Worm (Caenorhabditis elegans) whole organism, L4 larva: ENCODE results near the gene B0034.4.

Experiments
- R02D3.7 ChIP-seq: fragments of 150-350 bp; sonication (generic microtip); optimal IDR thresholded peaks from 3 replicates; lab custom pipeline; 2014; ENCODE audit warnings: missing biosample characterization, missing genetic modification characterization
- T20F7.1 ChIP-seq: fragments of 200-800 bp; sonication (Bioruptor generic); optimal IDR thresholded peaks from 2 replicates; lab custom pipeline; 2018; ENCODE audit warnings: mild to moderate bottlenecking, missing genetic modification characterization, missing compliant biosample characterization
- Y105C5A.15 ChIP-seq: fragments of 200-800 bp; sonication (Bioruptor generic); IDR thresholded peaks from 2 replicates; pipeline ENCODE4 v1.3.6; 2022; ENCODE audit warnings: missing genetic modification characterization, missing compliant biosample characterization
- Y5F2A.4 ChIP-seq: fragments of 200-800 bp; sonication (Bioruptor generic); optimal IDR thresholded peaks from 2 replicates; lab custom pipeline; 2018; ENCODE audit warnings: mild to moderate bottlenecking, missing genetic modification characterization, missing compliant biosample characterization
- ZK337.2 ChIP-seq: fragments of 200-800 bp; sonication (Bioruptor generic); IDR thresholded peaks from 2 replicates; pipeline ENCODE4 v1.3.6; 2022; ENCODE audit warnings: missing genetic modification reagents, missing genetic modification characterization, missing compliant biosample characterization
- ZK546.5 ChIP-seq, 2 experiments: sonication (generic microtip); optimal IDR thresholded peaks; 2 replicates each; lab custom pipeline; 2017; ENCODE audit warnings: missing biosample characterization in 2 of 2, missing genetic modification characterization in 2 of 2
- aha-1 ChIP-seq: fragments of 150-350 bp; peaks from one replicate; lab custom pipeline; 2014; ENCODE audit warnings: missing biosample characterization, missing genetic modification characterization
- ceh-44 ChIP-seq: fragments of 200-800 bp; sonication (Bioruptor generic); IDR thresholded peaks from 2 replicates; pipeline ENCODE4 v1.3.6; 2022; ENCODE audit warnings: missing genetic modification reagents, missing genetic modification characterization, missing compliant biosample characterization
- ceh-62 ChIP-seq: sonication (generic microtip); optimal IDR thresholded peaks from 2 replicates; lab custom pipeline; 2017; ENCODE audit warnings: missing biosample characterization, missing genetic modification characterization
- cey-2 ChIP-seq: sonication (generic microtip); optimal IDR thresholded peaks from 3 replicates; lab custom pipeline; 2017; ENCODE audit warnings: missing genetic modification characterization, mild to moderate bottlenecking, missing compliant biosample characterization, antibody characterized with exemption, borderline replicate concordance; ENCODE audit not compliant: insufficient read depth
- daf-12 ChIP-seq: fragments of 150-350 bp; optimal IDR thresholded peaks from 2 replicates; lab custom pipeline; 2014; ENCODE audit warnings: missing biosample characterization, missing genetic modification reagents, missing genetic modification characterization
- daf-16 ChIP-seq, 3 experiments: sonication (generic microtip); optimal IDR thresholded peaks; 2 replicates each; lab custom pipeline; 2016 to 2017; ENCODE audit warnings: missing genetic modification characterization in 3 of 3, missing genetic modification reagents in 3 of 3, mild to moderate bottlenecking in 2 of 3, missing compliant biosample characterization in 2 of 3, missing biosample characterization in 1 of 3, moderate library complexity in 1 of 3
- daf-8 ChIP-seq: fragments of 200-800 bp; sonication (Bioruptor generic); IDR thresholded peaks from 2 replicates; pipeline ENCODE4 v1.3.6; 2022; ENCODE audit warnings: missing genetic modification characterization, missing compliant biosample characterization
- dmd-6 ChIP-seq: fragments of 200-800 bp; sonication (Bioruptor generic); IDR thresholded peaks from 2 replicates; pipeline ENCODE4 v1.3.6; 2022; ENCODE audit warnings: missing genetic modification reagents, missing genetic modification characterization, missing compliant biosample characterization
- dmd-9 ChIP-seq: fragments of 200-800 bp; sonication (Bioruptor generic); IDR thresholded peaks from 2 replicates; pipeline ENCODE4 v1.3.6; 2022; ENCODE audit warnings: missing genetic modification reagents, missing genetic modification characterization, missing compliant biosample characterization
- dve-1 ChIP-seq: sonication (generic microtip); optimal IDR thresholded peaks from 2 replicates; lab custom pipeline; 2017; ENCODE audit warnings: antibody characterized with exemption, mild to moderate bottlenecking, missing genetic modification characterization, missing compliant biosample characterization; ENCODE audit not compliant: insufficient read depth
- hif-1 ChIP-seq, 2 experiments: sonication (generic microtip); optimal IDR thresholded peaks; 2 replicates each; lab custom pipeline; 2016 to 2017; ENCODE audit warnings: missing compliant biosample characterization in 2 of 2, missing genetic modification characterization in 2 of 2, missing genetic modification reagents in 2 of 2, missing genotype in 2 of 2, mild to moderate bottlenecking in 1 of 2
- hlh-11 ChIP-seq: fragments of 200-800 bp; sonication (Bioruptor generic); optimal IDR thresholded peaks from 2 replicates; lab custom pipeline; 2018; ENCODE audit warnings: mild to moderate bottlenecking, missing genetic modification characterization, missing compliant biosample characterization
- hlh-30 ChIP-seq: sonication (generic microtip); optimal IDR thresholded peaks from 2 replicates; lab custom pipeline; 2017; ENCODE audit warnings: antibody characterized with exemption, mild to moderate bottlenecking, missing genetic modification characterization, missing compliant biosample characterization; ENCODE audit not compliant: insufficient read depth
- hmg-1.1 ChIP-seq: fragments of 200-800 bp; sonication (Bioruptor generic); IDR thresholded peaks from 2 replicates; pipeline ENCODE4 v1.3.6; 2022; ENCODE audit warnings: missing genetic modification reagents, missing genetic modification characterization, missing compliant biosample characterization
- lim-7 ChIP-seq: fragments of 200-800 bp; sonication (Bioruptor generic); IDR thresholded peaks from 2 replicates; pipeline ENCODE4 v1.3.6; 2022; ENCODE audit warnings: missing genetic modification characterization, missing compliant biosample characterization
- lin-1 ChIP-seq: fragments of 200-800 bp; sonication (Bioruptor generic); IDR thresholded peaks from 2 replicates; pipeline ENCODE4 v1.3.6; 2022; ENCODE audit warnings: missing genetic modification reagents, missing genetic modification characterization, missing compliant biosample characterization
- lin-13 ChIP-seq: fragments of 150-350 bp; optimal IDR thresholded peaks from 2 replicates; lab custom pipeline; 2014; ENCODE audit warnings: missing biosample characterization, missing genetic modification reagents, missing genetic modification characterization
- lin-29 ChIP-seq: fragments of 200-800 bp; sonication (Bioruptor generic); IDR thresholded peaks from 2 replicates; pipeline ENCODE4 v1.3.6; 2022; ENCODE audit warnings: missing genetic modification reagents, missing genetic modification characterization, missing compliant biosample characterization
- lsy-2 ChIP-seq, 2 experiments: fragments of 150-350 bp in 1 of 2; sonication (generic microtip) in 1 of 2; optimal IDR thresholded peaks; 2 replicates each; lab custom pipeline; 2014 to 2017; ENCODE audit warnings: missing biosample characterization in 2 of 2, missing genetic modification characterization in 2 of 2
- mdl-1 ChIP-seq, 2 experiments: fragments of 150-350 bp in 1 of 2; sonication (generic microtip) in 1 of 2; optimal IDR thresholded peaks; 2 replicates each; lab custom pipeline; 2014 to 2017; ENCODE audit warnings: missing biosample characterization in 2 of 2, missing genetic modification characterization in 2 of 2
- mep-1 ChIP-seq: fragments of 150-350 bp; sonication (generic microtip); optimal IDR thresholded peaks from 3 replicates; lab custom pipeline; 2014; ENCODE audit warnings: missing biosample characterization, missing genetic modification characterization
- mes-2 ChIP-seq: sonication (generic microtip); optimal IDR thresholded peaks from 2 replicates; lab custom pipeline; 2016; ENCODE audit warnings: missing genotype, mild to moderate bottlenecking, missing genetic modification characterization, missing compliant biosample characterization; ENCODE audit not compliant: poor library complexity, severe bottlenecking
- mxl-2 ChIP-seq: fragments of 200-800 bp; sonication (Bioruptor generic); conservative IDR thresholded peaks from 2 replicates; pipeline ENCODE4 v1.3.6; 2022; ENCODE audit warnings: missing genetic modification reagents, missing genetic modification characterization, missing compliant biosample characterization
- mxl-3 ChIP-seq: fragments of 200-800 bp; sonication (Bioruptor generic); optimal IDR thresholded peaks from 2 replicates; lab custom pipeline; 2018; ENCODE audit warnings: mild to moderate bottlenecking, missing genetic modification characterization, missing compliant biosample characterization
- nhr-237 ChIP-seq: sonication (generic microtip); optimal IDR thresholded peaks from 2 replicates; lab custom pipeline; 2017; ENCODE audit warnings: missing biosample characterization, missing genetic modification characterization
- nhr-28 ChIP-seq: fragments of 150-350 bp; optimal IDR thresholded peaks from 2 replicates; lab custom pipeline; 2014; ENCODE audit warnings: missing biosample characterization, missing genetic modification characterization
- nhr-41 ChIP-seq: fragments of 200-800 bp; sonication (Bioruptor generic); IDR thresholded peaks from 2 replicates; pipeline ENCODE4 v1.3.6; 2022; ENCODE audit warnings: missing genetic modification reagents, missing genetic modification characterization, missing compliant biosample characterization
- nhr-48 ChIP-seq: sonication (generic microtip); optimal IDR thresholded peaks from 2 replicates; lab custom pipeline; 2016; ENCODE audit warnings: mild to moderate bottlenecking, missing genetic modification characterization, missing compliant biosample characterization
- nhr-6 ChIP-seq: fragments of 150-350 bp; optimal IDR thresholded peaks from 2 replicates; lab custom pipeline; 2014; ENCODE audit warnings: missing biosample characterization, missing genetic modification characterization
- nhr-77 ChIP-seq: fragments of 150-350 bp; optimal IDR thresholded peaks from 2 replicates; lab custom pipeline; 2014; ENCODE audit warnings: missing biosample characterization, missing genetic modification characterization
- php-3 ChIP-seq: fragments of 200-800 bp; sonication (Bioruptor generic); IDR thresholded peaks from 2 replicates; pipeline ENCODE4 v1.3.6; 2022; ENCODE audit warnings: missing genetic modification reagents, missing genetic modification characterization, missing compliant biosample characterization
- pqm-1 ChIP-seq: sonication (generic microtip); optimal IDR thresholded peaks from 2 replicates; lab custom pipeline; 2017; ENCODE audit warnings: missing biosample characterization, missing genetic modification characterization
- saeg-2 ChIP-seq: fragments of 200-800 bp; sonication (Bioruptor generic); IDR thresholded peaks from 2 replicates; pipeline ENCODE4 v1.3.6; 2022; ENCODE audit warnings: missing genetic modification reagents, missing genetic modification characterization, missing compliant biosample characterization
- sdz-12 ChIP-seq: fragments of 200-800 bp; sonication (Bioruptor generic); optimal IDR thresholded peaks from 2 replicates; lab custom pipeline; 2018; ENCODE audit warnings: mild to moderate bottlenecking, missing genetic modification characterization, missing compliant biosample characterization
- skn-1 ChIP-seq: fragments of 150-350 bp; optimal IDR thresholded peaks from 2 replicates; lab custom pipeline; 2014; ENCODE audit warnings: missing biosample characterization, missing genetic modification characterization
- spr-3 ChIP-seq: fragments of 200-800 bp; sonication (Bioruptor generic); optimal IDR thresholded peaks from 2 replicates; lab custom pipeline; 2018; ENCODE audit warnings: mild to moderate bottlenecking, missing genetic modification characterization, missing compliant biosample characterization
- tra-1 ChIP-seq: fragments of 200-800 bp; sonication (Bioruptor generic); IDR thresholded peaks from 2 replicates; pipeline ENCODE4 v1.3.6; 2022; ENCODE audit warnings: missing genetic modification reagents, missing genetic modification characterization, missing compliant biosample characterization
- unc-62 ChIP-seq, 3 experiments: fragments of 150-350 bp in 1 of 3; sonication (generic microtip); optimal IDR thresholded peaks in 2 of 3; peaks in 1 of 3; 1 replicate in 1 of 3; 2 replicates in 2 of 3; lab custom pipeline; 2014 to 2017; ENCODE audit warnings: missing biosample characterization in 3 of 3, missing genetic modification characterization in 3 of 3, missing genetic modification reagents in 3 of 3, missing genotype in 1 of 3
- ztf-7 ChIP-seq: fragments of 150-350 bp; optimal IDR thresholded peaks from 2 replicates; lab custom pipeline; 2014; ENCODE audit warnings: missing biosample characterization, missing genetic modification characterization

Gene B0034.4

DNA sequence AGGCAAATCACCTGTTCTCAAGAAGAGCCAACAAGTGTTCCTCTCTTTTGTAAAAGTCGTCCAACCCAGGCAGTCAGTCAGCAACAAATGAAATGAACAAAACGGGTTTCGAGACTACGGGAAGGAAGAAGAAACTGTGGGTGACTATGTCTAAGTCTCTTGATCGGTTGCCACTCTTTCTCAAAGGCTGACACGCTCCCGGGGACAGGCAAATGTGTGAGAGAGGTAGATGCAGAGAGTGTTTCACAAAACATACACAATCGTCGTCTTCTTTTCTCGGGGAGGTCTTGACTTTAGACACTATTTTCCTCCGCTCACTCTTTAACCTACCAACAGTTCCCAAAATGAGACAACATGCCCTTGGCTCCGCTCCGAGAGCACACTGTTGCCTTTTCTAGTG lies 38.2 kb downstream of the B0034.4 start (continued):
- no peak for TF ChIP-seq nhr-237
- peak in 1 of 2 experiments; percentile 7 for TF ChIP-seq hif-1 (tag; optimal IDR thresholded peaks at IDR 0.05; lab: Kevin White, UChicago)
- peak; percentile 51 for TF ChIP-seq hlh-30 (tag; lab: Kevin White, UChicago)
- TF ChIP-seq dmd-9: no peak

DNA sequence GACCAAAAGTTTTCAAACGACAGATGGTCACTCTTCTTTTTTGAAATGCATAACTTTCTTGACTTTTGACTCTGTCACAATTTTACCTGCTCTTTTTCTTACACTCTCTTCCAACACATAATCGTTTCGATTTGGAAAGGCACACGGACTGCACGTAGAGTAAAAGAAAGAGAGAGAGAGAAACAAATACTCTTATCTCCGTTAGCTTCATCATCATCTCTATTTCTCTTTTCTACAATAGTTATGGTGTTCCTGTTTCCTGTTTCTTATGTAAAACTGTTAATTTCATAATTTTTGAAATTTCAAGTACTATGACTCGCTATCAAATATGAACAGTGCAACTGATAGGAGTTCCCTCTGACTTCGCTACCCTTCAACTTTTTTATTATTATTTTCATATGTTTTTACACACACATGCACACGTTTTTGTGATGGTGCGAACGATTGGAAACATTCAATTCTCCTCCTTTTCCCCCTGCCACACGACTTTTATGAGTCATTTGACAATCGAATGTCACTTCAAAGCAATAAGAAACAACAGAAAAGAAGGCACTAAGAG lies 39.2 kb downstream of the B0034.4 start:
- TF ChIP-seq lsy-2 (tag; optimal IDR thresholded peaks at IDR 0.05; lab: Kevin White, UChicago): peak in 1 of 2 experiments; percentile 42
- 0 out of 2 replicates have a peak, but pooled peaks have one; percentile 39 for TF ChIP-seq nhr-41 (GFP tag; lab: Robert Waterston, UW)
- TF ChIP-seq nhr-48 (tag; lab: Kevin White, UChicago): peak; percentile 61
- TF ChIP-seq nhr-28: peak; percentile 87
- no peak for TF ChIP-seq spr-3 (GFP tag; lab: Kevin White, UChicago)
- TF ChIP-seq Y5F2A.4 (GFP tag; lab: Kevin White, UChicago): no peak
- TF ChIP-seq lin-1 (GFP tag; lab: Robert Waterston, UW): peak; percentile 82
- peak; percentile 37 for TF ChIP-seq T20F7.1 (GFP tag; lab: Kevin White, UChicago)
- peak; percentile 35 for TF ChIP-seq mep-1 (tag; lab: Kevin White, UChicago)
- TF ChIP-seq hif-1 (tag; optimal IDR thresholded peaks at IDR 0.05; lab: Kevin White, UChicago): peak in 1 of 2 experiments; percentile 70
- TF ChIP-seq pqm-1 (tag; lab: Kevin White, UChicago): peak; percentile 100
- TF ChIP-seq daf-16 (GFP tag; optimal IDR thresholded peaks at IDR 0.05; lab: Kevin White, UChicago): no peak
- TF ChIP-seq daf-16 (tag; optimal IDR thresholded peaks at IDR 0.05; lab: Kevin White, UChicago): peak; percentile 92
- peak; percentile 32 for TF ChIP-seq mxl-3
- no peak for TF ChIP-seq skn-1 (tag; lab: Kevin White, UChicago)
- no peak for TF ChIP-seq lim-7 (GFP tag; lab: Robert Waterston, UW)
- TF ChIP-seq aha-1 (tag; lab: Kevin White, UChicago): peak; percentile 47
- peak; percentile 71 for TF ChIP-seq dmd-6
- TF ChIP-seq mes-2 (tag; lab: Kevin White, UChicago): peak; percentile 6
- TF ChIP-seq mdl-1 (tag; optimal IDR thresholded peaks at IDR 0.05; lab: Kevin White, UChicago): peak in 1 of 2 experiments; percentile 54
- TF ChIP-seq php-3 (GFP tag; lab: Robert Waterston, UW): peak; percentile 83
- TF ChIP-seq tra-1 (GFP tag; lab: Robert Waterston, UW): peak; percentile 63; the same call in 1 of the 2 replicates
- TF ChIP-seq nhr-77 (tag; lab: Kevin White, UChicago): peak; percentile 95
- TF ChIP-seq ztf-7 (tag; lab: Kevin White, UChicago): no peak
- TF ChIP-seq dve-1 (tag; lab: Kevin White, UChicago): peak; percentile 84
- TF ChIP-seq hlh-30 (tag; lab: Kevin White, UChicago): peak; percentile 10
- peak; percentile 85 for TF ChIP-seq hlh-11 (tag; lab: Kevin White, UChicago)
- no peak for TF ChIP-seq daf-8 (GFP tag; lab: Robert Waterston, UW)

DNA sequence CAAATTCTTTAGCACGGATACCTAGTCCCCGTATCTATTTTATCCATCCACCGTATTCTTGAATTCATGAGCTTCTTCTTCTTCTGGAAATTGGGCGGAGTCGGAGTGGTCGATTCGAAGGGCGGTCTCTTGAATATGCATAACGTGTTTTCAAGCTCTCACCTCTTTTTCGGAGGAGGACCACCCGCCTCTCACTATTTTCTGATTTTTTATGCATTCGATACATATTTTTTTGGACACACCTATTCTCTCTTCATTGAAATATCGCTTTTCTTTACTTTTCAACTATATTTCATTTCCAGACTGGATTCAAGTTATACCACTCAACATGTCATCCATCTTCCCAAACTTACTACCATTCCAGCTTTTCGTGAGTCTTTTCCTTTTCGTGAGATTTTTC lies 40.8 kb downstream of the B0034.4 start, which contains the start of gene egl-44:
TSS of gene egl-44 (plus strand) at position 301 of the 400 bp plus-strand sequence.
- no peak for TF ChIP-seq mxl-2 (GFP tag; lab: Robert Waterston, UW)
- no peak for TF ChIP-seq saeg-2 (GFP tag; lab: Robert Waterston, UW)
- TF ChIP-seq Y105C5A.15 (GFP tag; lab: Robert Waterston, UW): no peak
- no peak for TF ChIP-seq R02D3.7
- TF ChIP-seq hmg-1.1 (GFP tag; lab: Robert Waterston, UW): no peak
- TF ChIP-seq lin-29 (GFP tag; lab: Robert Waterston, UW): no peak
- TF ChIP-seq ceh-44: no peak
- TF ChIP-seq mdl-1 (tag; optimal IDR thresholded peaks at IDR 0.05; lab: Kevin White, UChicago): no peak
- TF ChIP-seq lin-13 (GFP tag; lab: Kevin White, UChicago): no peak
- TF ChIP-seq unc-62 (GFP tag; optimal IDR thresholded peaks at IDR 0.05 in 1 of 2; lab: Kevin White, UChicago): no peak
- TF ChIP-seq unc-62 (tag; optimal IDR thresholded peaks at IDR 0.05; lab: Kevin White, UChicago): no peak
- TF ChIP-seq daf-12 (tag; lab: Kevin White, UChicago): no peak
- no peak for TF ChIP-seq ZK546.5 (tag; optimal IDR thresholded peaks at IDR 0.05; lab: Kevin White, UChicago)
- TF ChIP-seq sdz-12 (GFP tag; lab: Kevin White, UChicago): no peak
- TF ChIP-seq dmd-6: no peak
- no peak for TF ChIP-seq nhr-6
- no peak for TF ChIP-seq ZK337.2 (GFP tag; lab: Robert Waterston, UW)
- TF ChIP-seq skn-1 (tag; lab: Kevin White, UChicago): no peak
- no peak for TF ChIP-seq cey-2 (tag; lab: Kevin White, UChicago)
- TF ChIP-seq ceh-62 (tag; lab: Kevin White, UChicago): no peak
